Worm (Caenorhabditis elegans): ENCODE data around the gene T04F8.7.

T04F8.7 gene

DNA sequence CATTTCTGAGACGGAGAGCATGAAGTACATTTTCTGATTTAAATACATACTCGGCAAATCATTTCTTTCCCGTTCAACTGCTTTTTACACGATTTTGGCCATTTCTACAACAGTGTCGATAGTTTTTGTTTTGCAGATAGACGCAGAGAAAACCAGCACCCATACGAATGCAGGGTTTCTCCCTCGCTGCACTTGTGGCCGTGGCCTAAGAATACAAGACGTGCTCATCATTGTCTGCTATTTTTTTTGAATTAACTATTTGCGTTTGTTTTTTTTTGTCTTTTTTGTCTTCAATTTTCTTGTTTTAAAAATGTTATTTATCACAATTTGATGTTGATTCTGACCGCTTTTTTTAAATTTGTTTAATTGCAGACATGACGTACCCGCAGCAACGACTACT is 12.3 kb upstream of the T04F8.7 start, which contains the start of gene smcl-1 (continued):
- TF ChIP-seq nhr-102 (tag; optimal IDR thresholded peaks at IDR 0.05) (no peak), mdl-1 (tag; optimal IDR thresholded peaks at IDR 0.05) (peak in 1 of 2 experiments; percentile 24), mxl-3 (GFP tag; optimal IDR thresholded peaks at IDR 0.05) (peak; percentile 72), nhr-28 (tag; optimal IDR thresholded peaks at IDR 0.05) (peak; percentile 56), dmd-9 (GFP tag; IDR thresholded peaks at IDR 0.05) (no peak), gei-8 (GFP tag; optimal IDR thresholded peaks at IDR 0.05) (no peak), unc-130 (GFP tag; optimal IDR thresholded peaks at IDR 0.05) (no peak)

DNA sequence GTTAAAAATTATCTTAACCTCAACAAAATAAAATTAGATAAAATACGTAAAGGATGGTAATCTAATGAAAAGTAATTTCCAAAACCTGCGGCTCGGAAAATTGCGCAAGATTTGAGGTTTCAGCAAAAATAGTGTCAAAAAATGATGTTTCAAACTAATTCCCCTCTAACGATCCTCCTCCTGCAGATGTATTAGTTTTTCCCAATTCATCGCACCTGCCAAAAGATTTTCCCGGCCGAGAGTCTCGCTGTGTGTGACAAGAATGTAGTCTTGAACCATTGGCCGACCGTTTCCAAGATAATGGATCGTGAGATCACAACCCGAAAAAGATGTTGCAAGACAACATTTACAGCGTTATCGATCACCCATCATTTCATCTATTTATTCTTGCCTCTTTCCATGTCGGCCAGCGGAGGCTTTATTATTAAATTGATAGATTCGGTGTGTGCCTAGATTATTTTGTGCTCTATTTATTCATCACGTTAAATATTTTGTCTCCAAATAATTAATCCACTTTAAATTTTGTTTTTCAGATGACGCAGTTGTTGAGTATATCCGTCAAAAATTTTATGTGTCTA is 9.3 kb upstream of the T04F8.7 start, which contains the start of the genes C44C10.10 and C44C10.5:
Gene C44C10.10, plus strand, starts transcription at position 301 of the 578 bp plus-strand sequence.
Gene C44C10.5, plus strand, starts transcription at position 528 of the 578 bp plus-strand sequence.
- TF ChIP-seq ces-1 (GFP tag; optimal IDR thresholded peaks at IDR 0.05) (no peak), aha-1 (tag) (peak; percentile 7)

DNA sequence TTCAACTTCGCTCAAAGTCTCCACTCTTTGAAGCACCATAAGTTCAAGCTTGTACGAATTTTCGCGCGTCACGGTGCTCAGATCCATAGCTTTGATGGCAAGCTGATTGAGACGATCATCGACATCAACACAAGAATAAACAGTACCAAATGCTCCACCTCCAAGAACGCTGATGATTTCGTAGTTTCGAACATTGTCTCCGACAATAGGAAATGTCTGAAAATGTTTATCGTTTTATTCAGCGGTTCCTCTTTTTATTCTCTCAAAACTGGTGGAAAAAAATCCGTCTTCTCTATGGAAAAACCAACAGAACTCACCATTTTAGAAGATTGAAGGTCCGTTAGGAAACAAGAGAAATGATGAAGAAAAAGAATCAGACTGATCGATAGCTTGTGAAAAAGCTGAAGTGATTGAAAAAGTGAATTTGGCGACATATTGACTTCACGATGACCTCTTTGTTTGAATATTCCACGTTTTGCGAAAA is 7.1 kb upstream of the T04F8.7 start, which contains the start of gene C44C10.7:
Gene C44C10.7, minus strand, starts transcription at position 434 of the 484 bp plus-strand sequence.
- TF ChIP-seq nhr-25 (tag; optimal IDR thresholded peaks at IDR 0.05; ENCODE audit: borderline replicate concordance, insufficient read depth) = no peak
- peak in 1 of 2 experiments; percentile 97 for TF ChIP-seq unc-62 (GFP tag; optimal IDR thresholded peaks at IDR 0.05 in 1 of 2)
- no peak for TF ChIP-seq unc-62 (tag; optimal IDR thresholded peaks at IDR 0.05)

DNA sequence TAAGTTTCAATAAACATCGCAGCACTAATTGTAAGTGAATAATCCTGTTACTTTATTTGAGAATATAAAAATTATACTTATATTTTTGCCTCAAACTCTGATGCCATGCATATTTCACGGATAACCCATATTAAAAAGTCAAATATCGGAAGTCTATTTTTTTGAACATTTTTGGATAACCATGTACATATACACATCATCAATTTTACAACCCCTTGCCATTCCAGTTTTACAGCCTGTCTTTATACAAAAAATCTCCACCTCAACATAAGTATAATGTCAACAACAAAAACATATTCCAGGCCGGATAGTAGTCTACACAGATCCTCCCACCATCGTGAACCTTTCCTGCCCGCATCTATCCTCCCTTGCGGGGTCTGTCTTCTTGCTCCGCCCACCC is 3.5 kb upstream of the T04F8.7 start, which contains the start of gene hnd-1:
Gene hnd-1, plus strand, starts transcription at position 301 of the 400 bp plus-strand sequence.
- TF ChIP-seq ztf-7 (tag; optimal IDR thresholded peaks at IDR 0.05) (no peak), fkh-10 (GFP tag; optimal IDR thresholded peaks at IDR 0.05) (no peak), arid-1 (GFP tag; conservative IDR thresholded peaks at IDR 0.05) (no peak), F26F4.8 (GFP tag; conservative IDR thresholded peaks at IDR 0.05) (no peak), F10B5.3 (tag; optimal IDR thresholded peaks at IDR 0.05) (no peak), Y105C5A.15 (GFP tag; IDR thresholded peaks at IDR 0.05) (no peak), nhr-111 (GFP tag; optimal IDR thresholded peaks at IDR 0.05) (no peak), lsy-2 (tag; optimal IDR thresholded peaks at IDR 0.05) (no peak), pha-4 (GFP tag; IDR thresholded peaks at IDR 0.05) (no peak), pha-4 (tag; optimal IDR thresholded peaks at IDR 0.05) (no peak), duxl-1 (tag; optimal IDR thresholded peaks at IDR 0.05; ENCODE audit: poor library complexity) (no peak), sdz-12 (GFP tag; optimal IDR thresholded peaks at IDR 0.05) (no peak), mxl-2 (GFP tag; conservative IDR thresholded peaks at IDR 0.05) (no peak), mdt-29 (GFP tag; IDR thresholded peaks at IDR 0.05) (no peak)

- TF ChIP-seq nhr-48 (tag; optimal IDR thresholded peaks at IDR 0.05) = peak; percentile 29
- no peak for TF ChIP-seq nhr-41 (GFP tag; IDR thresholded peaks at IDR 0.05)
- no peak for TF ChIP-seq ceh-32 (tag; optimal IDR thresholded peaks at IDR 0.05; ENCODE audit: poor library complexity)
- no peak for TF ChIP-seq pha-4 (GFP tag; IDR thresholded peaks at IDR 0.05)
- no peak for TF ChIP-seq pha-4 (tag; optimal IDR thresholded peaks at IDR 0.05)
- peak; percentile 26 for TF ChIP-seq dve-1 (tag; optimal IDR thresholded peaks at IDR 0.05; ENCODE audit: insufficient read depth)
- TF ChIP-seq dmd-6 (GFP tag; IDR thresholded peaks at IDR 0.05) = peak; percentile 93
- TF ChIP-seq zfp-3 (GFP tag; conservative IDR thresholded peaks at IDR 0.05) = no peak
- no peak for TF ChIP-seq skn-1 (tag; optimal IDR thresholded peaks at IDR 0.05)
- TF ChIP-seq snpc-4 (tag; optimal IDR thresholded peaks at IDR 0.05) = no peak
- peak in 1 of 2 experiments; percentile 59 for TF ChIP-seq daf-16 (GFP tag; optimal IDR thresholded peaks at IDR 0.05)
- TF ChIP-seq daf-16 (tag; optimal IDR thresholded peaks at IDR 0.05) = peak; percentile 87
- no peak for TF ChIP-seq lin-29 (GFP tag; IDR thresholded peaks at IDR 0.05)
- no peak for TF ChIP-seq dpl-1 (GFP tag; optimal IDR thresholded peaks at IDR 0.05)
- no peak for TF ChIP-seq ctbp-1 (GFP tag; IDR thresholded peaks at IDR 0.05)
- TF ChIP-seq F26F4.8 (GFP tag; conservative IDR thresholded peaks at IDR 0.05) = no peak
- no peak for TF ChIP-seq mdl-1 (tag; optimal IDR thresholded peaks at IDR 0.05)
- no peak for TF ChIP-seq D1046.2 (GFP tag; IDR thresholded peaks at IDR 0.05)
- TF ChIP-seq aha-1 (tag) = no peak
- TF ChIP-seq unc-62 (GFP tag; optimal IDR thresholded peaks at IDR 0.05 in 1 of 2) = peak in 1 of 2 experiments; percentile 97
- no peak for TF ChIP-seq unc-62 (tag; optimal IDR thresholded peaks at IDR 0.05)
- TF ChIP-seq fos-1 (tag; optimal IDR thresholded peaks at IDR 0.05) = no peak
Observed at ce11 chrX:11679211-11679977, 1.4 kb downstream of the T04F8.7 start.
